Fruit fly (Drosophila melanogaster) whole organism, embryonic: ENCODE data around the gene Faa.
A peak's percentile ranks its signal among the peaks of the same experiment; 100 is the strongest.

Experiments
- Bdp1 ChIP-seq: fragments of 200-800 bp; sonication (Bioruptor generic); optimal IDR thresholded peaks from 3 replicates; lab custom pipeline; 2016; ENCODE audit warnings: missing biosample characterization, missing genetic modification characterization
- CG10147 ChIP-seq: fragments of 200-800 bp; sonication (Bioruptor generic); optimal IDR thresholded peaks from 2 replicates; lab custom pipeline; 2019; ENCODE audit warnings: missing biosample characterization, mild to moderate bottlenecking, missing genetic modification characterization, moderate library complexity
- CG10274 ChIP-seq: fragments of 200-800 bp; sonication (Bioruptor generic); optimal IDR thresholded peaks from 3 replicates; lab custom pipeline; 2017; ENCODE audit warnings: missing biosample characterization, mild to moderate bottlenecking, missing genetic modification characterization
- CG11398 ChIP-seq: fragments of 200-800 bp; sonication (Bioruptor generic); optimal IDR thresholded peaks from 2 replicates; lab custom pipeline; 2016; ENCODE audit warnings: missing biosample characterization, missing genetic modification characterization
- CG13775 ChIP-seq: fragments of 200-800 bp; sonication (Bioruptor generic); optimal IDR thresholded peaks from 3 replicates; lab custom pipeline; 2017; ENCODE audit warnings: missing biosample characterization, mild to moderate bottlenecking, missing genetic modification characterization
- CG17802 ChIP-seq: fragments of 200-800 bp; sonication (Bioruptor generic); optimal IDR thresholded peaks from 2 replicates; lab custom pipeline; 2018; ENCODE audit warnings: missing biosample characterization, mild to moderate bottlenecking, missing genetic modification characterization, moderate library complexity
- CG17829 ChIP-seq: fragments of 200-800 bp; optimal IDR thresholded peaks from 2 replicates; lab custom pipeline; 2019; ENCODE audit warnings: missing biosample characterization, mild to moderate bottlenecking, missing genetic modification characterization, moderate library complexity
- CG3065 ChIP-seq: fragments of 200-800 bp; sonication (Bioruptor generic); optimal IDR thresholded peaks from 2 replicates; lab custom pipeline; 2016; ENCODE audit warnings: missing biosample characterization, missing genetic modification characterization
- CG32767 ChIP-seq: fragments of 200-800 bp; sonication (Bioruptor generic); IDR thresholded peaks from 2 replicates; pipeline ENCODE4 v1.3.6; 2022; ENCODE audit warnings: missing biosample characterization, missing genetic modification characterization
- CG33213 ChIP-seq: fragments of 200-800 bp; sonication (Bioruptor generic); optimal IDR thresholded peaks from 3 replicates; lab custom pipeline; 2016; ENCODE audit warnings: missing biosample characterization, missing genetic modification characterization
- CG4617 ChIP-seq: fragments of 200-800 bp; sonication (Bioruptor generic); optimal IDR thresholded peaks from 3 replicates; lab custom pipeline; 2016; ENCODE audit warnings: missing biosample characterization, missing genetic modification characterization, borderline replicate concordance
- Doc2 ChIP-seq: fragments of 200-800 bp; sonication (Bioruptor generic); IDR thresholded peaks from 2 replicates; pipeline ENCODE4 v1.3.6; 2022; ENCODE audit warnings: missing biosample characterization, missing genetic modification characterization
- Dref ChIP-seq: fragments of 200-800 bp; sonication (Bioruptor generic); IDR thresholded peaks from 2 replicates; pipeline ENCODE4 v1.3.6; 2022; ENCODE audit warnings: missing biosample characterization, missing genetic modification characterization
- Lpt ChIP-seq: fragments of >200 bp; optimal IDR thresholded peaks from 2 replicates; lab custom pipeline; 2018; ENCODE audit warnings: missing biosample characterization, missing genetic modification characterization
- MBD-R2 ChIP-seq: fragments of 200-800 bp; sonication (Bioruptor generic); IDR thresholded peaks from 2 replicates; pipeline ENCODE4 v1.3.6; 2022; ENCODE audit warnings: missing biosample characterization, missing genetic modification characterization
- Med ChIP-seq: fragments of 200-800 bp; sonication (Bioruptor generic); peaks from one replicate; lab custom pipeline; 2016; ENCODE audit warnings: missing biosample characterization, missing genetic modification characterization, mild to moderate bottlenecking, inconsistent platforms, moderate library complexity
- Meics ChIP-seq: fragments of 200-800 bp; sonication (Bioruptor generic); optimal IDR thresholded peaks from 2 replicates; lab custom pipeline; 2017; ENCODE audit warnings: missing biosample characterization, mild to moderate bottlenecking, missing genetic modification characterization
- Myb ChIP-seq: fragments of 200-800 bp; sonication (Bioruptor generic); optimal IDR thresholded peaks from 2 replicates; lab custom pipeline; 2016; ENCODE audit warnings: missing biosample characterization, missing genetic modification characterization
- Nf-YB ChIP-seq: fragments of 200-800 bp; sonication (Bioruptor generic); optimal IDR thresholded peaks from 3 replicates; lab custom pipeline; 2019; ENCODE audit warnings: missing biosample characterization, mild to moderate bottlenecking, missing genetic modification characterization, moderate library complexity
- Nf-YC ChIP-seq: fragments of 200-800 bp; optimal IDR thresholded peaks from 3 replicates; lab custom pipeline; 2019; ENCODE audit warnings: missing biosample characterization, mild to moderate bottlenecking, missing genetic modification characterization, moderate library complexity
- Pdp1 ChIP-seq, 2 experiments: fragments of 200-800 bp; sonication (Bioruptor generic); optimal IDR thresholded peaks; 3 replicates each; lab custom pipeline; 2016; ENCODE audit warnings: missing biosample characterization in 2 of 2, missing genetic modification characterization in 2 of 2, mild to moderate bottlenecking in 1 of 2, moderate library complexity in 1 of 2
- Rfx ChIP-seq: fragments of 200-800 bp; sonication (Bioruptor generic); IDR thresholded peaks from 2 replicates; pipeline ENCODE4 v1.3.6; 2022; ENCODE audit warnings: missing biosample characterization, missing genetic modification characterization
- amos ChIP-seq: fragments of 200-800 bp; sonication (Bioruptor generic); IDR thresholded peaks from 2 replicates; pipeline ENCODE4 v1.3.6; 2022; ENCODE audit warnings: missing biosample characterization, missing genetic modification characterization; ENCODE audit not compliant: partially characterized antibody
- caup ChIP-seq: fragments of 200-800 bp; sonication (Bioruptor generic); optimal IDR thresholded peaks from 3 replicates; lab custom pipeline; 2017; ENCODE audit warnings: missing biosample characterization, mild to moderate bottlenecking, missing genetic modification characterization, moderate library complexity; ENCODE audit not compliant: severe bottlenecking
- da ChIP-seq: fragments of 200-800 bp; sonication (Bioruptor generic); optimal IDR thresholded peaks from 2 replicates; lab custom pipeline; 2016; ENCODE audit warnings: missing biosample characterization, missing genetic modification characterization
- disco-r ChIP-seq: fragments of 200-800 bp; sonication (Bioruptor generic); optimal IDR thresholded peaks from 2 replicates; lab custom pipeline; 2016; ENCODE audit warnings: missing biosample characterization, missing genetic modification characterization
- dm ChIP-seq: fragments of 200-800 bp; sonication (Bioruptor generic); optimal IDR thresholded peaks from 3 replicates; lab custom pipeline; 2016; ENCODE audit warnings: missing biosample characterization, missing genetic modification characterization
- ewg ChIP-seq: fragments of 200-800 bp; sonication (Bioruptor generic); optimal IDR thresholded peaks from 3 replicates; lab custom pipeline; 2017; ENCODE audit warnings: mild to moderate bottlenecking, missing biosample characterization, missing genetic modification reagents, missing genetic modification characterization
- fru ChIP-seq: fragments of >200 bp; optimal IDR thresholded peaks from 2 replicates; lab custom pipeline; 2017
- fu2 ChIP-seq: fragments of 200-800 bp; sonication (Bioruptor generic); optimal IDR thresholded peaks from 2 replicates; lab custom pipeline; 2016; ENCODE audit warnings: missing biosample characterization, missing genetic modification characterization
- gfzf ChIP-seq: fragments of 200-800 bp; sonication (Bioruptor generic); optimal IDR thresholded peaks from 2 replicates; lab custom pipeline; 2016; ENCODE audit warnings: missing biosample characterization, mild to moderate bottlenecking, missing genetic modification characterization, moderate library complexity
- hbn ChIP-seq: fragments of 200-800 bp; sonication (Bioruptor generic); IDR thresholded peaks from 2 replicates; pipeline ENCODE4 v1.3.6; 2022; ENCODE audit warnings: missing biosample characterization, missing genetic modification characterization; ENCODE audit not compliant: partially characterized antibody
- maf-S ChIP-seq: fragments of 200-800 bp; sonication (Bioruptor generic); optimal IDR thresholded peaks from 2 replicates; lab custom pipeline; 2016; ENCODE audit warnings: missing biosample characterization, missing genetic modification characterization
- oc ChIP-seq: fragments of 200-800 bp; sonication (Bioruptor generic); optimal IDR thresholded peaks from 2 replicates; lab custom pipeline; 2018; ENCODE audit warnings: missing biosample characterization, mild to moderate bottlenecking, missing genetic modification characterization, moderate library complexity
- onecut ChIP-seq: fragments of 200-800 bp; sonication (Bioruptor generic); IDR thresholded peaks from 2 replicates; pipeline ENCODE4 v1.3.6; 2022; ENCODE audit warnings: missing biosample characterization, missing genetic modification characterization
- pb ChIP-seq: fragments of 200-800 bp; sonication (Bioruptor generic); optimal IDR thresholded peaks from 3 replicates; lab custom pipeline; 2016; ENCODE audit warnings: missing biosample characterization, missing genetic modification characterization
- peb ChIP-seq: fragments of 200-800 bp; sonication (Bioruptor generic); IDR thresholded peaks from 2 replicates; pipeline ENCODE4 v1.3.6; 2022; ENCODE audit warnings: missing biosample characterization, missing genetic modification characterization
- ssp ChIP-seq: fragments of 200-800 bp; sonication (Bioruptor generic); IDR thresholded peaks from 2 replicates; pipeline ENCODE4 v1.3.6; 2022; ENCODE audit warnings: missing biosample characterization, missing genetic modification characterization
- tll ChIP-seq, 2 experiments: fragments of 200-800 bp in 1 of 2; fragments of >200 bp in 1 of 2; sonication (Bioruptor generic) in 1 of 2; optimal IDR thresholded peaks; 2 replicates each; lab custom pipeline; 2017 to 2019; ENCODE audit warnings: missing biosample characterization in 2 of 2, missing genetic modification characterization in 2 of 2, mild to moderate bottlenecking in 1 of 2, moderate library complexity in 1 of 2
- vfl ChIP-seq: fragments of 200-800 bp; sonication (Bioruptor generic); optimal IDR thresholded peaks from 2 replicates; lab custom pipeline; 2016; ENCODE audit warnings: missing biosample characterization, missing genetic modification characterization
- zfh1 ChIP-seq: fragments of 200-800 bp; sonication (Bioruptor generic); IDR thresholded peaks from 3 replicates; pipeline ENCODE4 v1.3.6; 2022; ENCODE audit warnings: missing biosample characterization, missing genetic modification characterization

Faa gene

dm6 chr3L:4087281-4087680, 13.5 kb upstream of the Faa start, which contains the start of gene CG14989:
TSS of gene CG14989 (plus strand) at chr3L:4087581.
- TF ChIP-seq MBD-R2 (GFP tag; lab: Robert Waterston, UW): no peak
- no peak for TF ChIP-seq CG11398

- TF ChIP-seq tll (GFP tag; optimal IDR thresholded peaks at IDR 0.05; lab: Kevin White, UChicago) (no peak), CG3065 (no peak), Rfx (no peak), ssp (GFP tag; lab: Robert Waterston, UW) (no peak), Pdp1 (GFP tag; optimal IDR thresholded peaks at IDR 0.05; lab: Kevin White, UChicago) (peak in 1 of 2 experiments; percentile 57), CG10147 (no peak), CG33213 (GFP tag; lab: Kevin White, UChicago) (no peak), Nf-YB (GFP tag; lab: Kevin White, UChicago) (peak; percentile 30), CG32767 (GFP tag; lab: Robert Waterston, UW) (peak; percentile 43; the same call in 1 of the 2 replicates), ewg (GFP tag; lab: Kevin White, UChicago) (peak; percentile 76), gfzf (no peak), CG17802 (tag; lab: Kevin White, UChicago) (no peak), CG4617 (no peak), pb (GFP tag; lab: Kevin White, UChicago) (no peak), fru (lab: Kevin White, UChicago) (no peak), Dref (GFP tag; lab: Robert Waterston, UW) (no peak), CG17829 (no peak), amos (no peak), disco-r (GFP tag; lab: Kevin White, UChicago) (no peak), Lpt (GFP tag; lab: Kevin White, UChicago) (no peak), peb (GFP tag; lab: Robert Waterston, UW) (no peak), oc (tag; lab: Kevin White, UChicago) (no peak), fu2 (GFP tag; lab: Kevin White, UChicago) (no peak), CG10274 (GFP tag; lab: Kevin White, UChicago) (no peak), da (GFP tag; lab: Kevin White, UChicago) (no peak), Nf-YC (tag; lab: Kevin White, UChicago) (peak; percentile 77), dm (GFP tag; lab: Kevin White, UChicago) (no peak), Doc2 (no peak), zfh1 (GFP tag; lab: Robert Waterston, UW) (no peak), maf-S (GFP tag; lab: Kevin White, UChicago) (no peak), CG13775 (GFP tag; lab: Kevin White, UChicago) (no peak), vfl (GFP tag; lab: Kevin White, UChicago) (no peak), Bdp1 (GFP tag; lab: Kevin White, UChicago) (no peak), onecut (GFP tag; lab: Robert Waterston, UW) (peak; percentile 52), Myb (no peak), hbn (GFP tag; lab: Robert Waterston, UW) (no peak), caup (GFP tag; lab: Kevin White, UChicago) (no peak), Meics (GFP tag; lab: Kevin White, UChicago) (no peak), Med (GFP tag; lab: Kevin White, UChicago) (no peak)
These were observed 12.1 kb upstream of the Faa start for dm6 chr3L:4085867-4086266.
